Worm (Caenorhabditis elegans) whole organism, L3 larva: ENCODE results near the gene dod-17.

ENCODE experiments used
- daf-12 ChIP-seq: fragments of 150-350 bp; optimal IDR thresholded peaks from 2 replicates; lab custom pipeline; 2014; ENCODE audit warnings: missing biosample characterization, missing genetic modification reagents, missing genetic modification characterization
- fos-1 ChIP-seq: fragments of 150-350 bp; optimal IDR thresholded peaks from 2 replicates; lab custom pipeline; 2014; ENCODE audit warnings: missing biosample characterization, missing genetic modification characterization
- lin-15B ChIP-seq: fragments of 150-350 bp; optimal IDR thresholded peaks from 2 replicates; lab custom pipeline; 2014; ENCODE audit warnings: missing biosample characterization, missing genetic modification characterization

ce11 chrIV:13015801-13016404 lies 39.8 kb downstream of the dod-17 start:
- TF ChIP-seq lin-15B (tag; lab: Kevin White, UChicago) (no peak), daf-12 (no peak), fos-1 (no peak)
